Worm (Caenorhabditis elegans) whole organism, young adult: ENCODE data around the gene F44A2.5.

Experiments used
- B0035.1 ChIP-seq: sonication (generic microtip); optimal IDR thresholded peaks from 2 replicates; lab custom pipeline; 2016; ENCODE audit warnings: missing genetic modification characterization, mild to moderate bottlenecking, missing compliant biosample characterization, missing genotype, missing genetic modification reagents
- B0261.1 ChIP-seq: sonication (generic microtip); optimal IDR thresholded peaks from 2 replicates; lab custom pipeline; 2016; ENCODE audit warnings: mild to moderate bottlenecking, missing genetic modification characterization, moderate library complexity, missing compliant biosample characterization
- F22D6.2 ChIP-seq: sonication (generic microtip); optimal IDR thresholded peaks from 2 replicates; lab custom pipeline; 2016; ENCODE audit warnings: mild to moderate bottlenecking, missing genetic modification characterization, missing compliant biosample characterization
- F49E8.2 ChIP-seq: sonication (generic microtip); optimal IDR thresholded peaks from 3 replicates; lab custom pipeline; 2017; ENCODE audit warnings: missing genetic modification characterization, mild to moderate bottlenecking, missing compliant biosample characterization, antibody characterized with exemption, moderate library complexity; ENCODE audit not compliant: insufficient read depth
- F57A8.1 ChIP-seq: fragments of 200-800 bp; sonication (Bioruptor generic); optimal IDR thresholded peaks from 2 replicates; lab custom pipeline; 2018; ENCODE audit warnings: mild to moderate bottlenecking, missing genetic modification characterization, moderate library complexity, missing compliant biosample characterization
- K12H6.12 ChIP-seq: fragments of 200-800 bp; sonication (Bioruptor generic); optimal IDR thresholded peaks from 2 replicates; lab custom pipeline; 2018; ENCODE audit warnings: mild to moderate bottlenecking, missing genetic modification characterization, missing compliant biosample characterization
- T07F8.4 ChIP-seq: sonication (generic microtip); optimal IDR thresholded peaks from 2 replicates; lab custom pipeline; 2016; ENCODE audit warnings: mild to moderate bottlenecking, missing genetic modification characterization, moderate library complexity, missing compliant biosample characterization
- Y95B8A.8 ChIP-seq: fragments of 200-800 bp; sonication (Bioruptor generic); IDR thresholded peaks from 2 replicates; pipeline ENCODE4 v1.3.6; 2022; ENCODE audit warnings: missing genetic modification reagents, missing genetic modification characterization, missing compliant biosample characterization
- aptf-3 ChIP-seq: fragments of 200-800 bp; sonication (Bioruptor generic); IDR thresholded peaks from 2 replicates; pipeline ENCODE4 v1.3.6; 2022; ENCODE audit warnings: missing genetic modification characterization, missing compliant biosample characterization
- atf-7 ChIP-seq: sonication (generic microtip); optimal IDR thresholded peaks from 2 replicates; lab custom pipeline; 2017; ENCODE audit warnings: mild to moderate bottlenecking, missing genetic modification characterization, missing compliant biosample characterization
- attf-5 ChIP-seq: fragments of 200-800 bp; sonication (Bioruptor generic); optimal IDR thresholded peaks from 2 replicates; lab custom pipeline; 2018; ENCODE audit warnings: mild to moderate bottlenecking, missing genetic modification characterization, missing compliant biosample characterization
- attf-6 ChIP-seq: fragments of 200-800 bp; sonication (Bioruptor generic); IDR thresholded peaks from 2 replicates; pipeline ENCODE4 v1.3.6; 2022; ENCODE audit warnings: missing genetic modification reagents, missing genetic modification characterization, missing compliant biosample characterization
- bed-1 ChIP-seq: fragments of 200-800 bp; sonication (Bioruptor generic); IDR thresholded peaks from 2 replicates; pipeline ENCODE4 v1.3.6; 2022; ENCODE audit warnings: missing genetic modification reagents, missing genetic modification characterization, missing compliant biosample characterization
- cebp-1 ChIP-seq, 2 experiments: fragments of 200-800 bp in 1 of 2; sonication (Bioruptor generic) in 1 of 2; sonication (generic microtip) in 1 of 2; IDR thresholded peaks in 1 of 2; optimal IDR thresholded peaks in 1 of 2; 2 replicates each; pipeline versions ENCODE4 v1.3.6 to Lab custom; 2017 to 2022; ENCODE audit warnings: missing compliant biosample characterization in 2 of 2, missing genetic modification characterization in 2 of 2, mild to moderate bottlenecking in 1 of 2, missing genetic modification reagents in 1 of 2, moderate library complexity in 1 of 2
- cebp-2 ChIP-seq: fragments of 200-800 bp; sonication (Bioruptor generic); IDR thresholded peaks from 2 replicates; pipeline ENCODE4 v1.3.6; 2022; ENCODE audit warnings: missing genetic modification characterization, missing compliant biosample characterization
- ceh-58 ChIP-seq: fragments of 200-800 bp; sonication (Bioruptor generic); IDR thresholded peaks from 2 replicates; pipeline ENCODE4 v1.3.6; 2022; ENCODE audit warnings: missing genetic modification characterization, missing compliant biosample characterization
- die-1 ChIP-seq: sonication (generic microtip); optimal IDR thresholded peaks from 2 replicates; lab custom pipeline; 2016; ENCODE audit warnings: missing genotype, mild to moderate bottlenecking, missing genetic modification characterization, missing compliant biosample characterization
- dox-1 ChIP-seq: fragments of 200-800 bp; sonication (Bioruptor generic); IDR thresholded peaks from 2 replicates; pipeline ENCODE4 v1.3.6; 2022; ENCODE audit warnings: missing genetic modification reagents, missing genetic modification characterization, missing compliant biosample characterization
- dpff-1 ChIP-seq: sonication (generic microtip); optimal IDR thresholded peaks from 2 replicates; lab custom pipeline; 2017; ENCODE audit warnings: mild to moderate bottlenecking, missing genetic modification characterization, missing compliant biosample characterization
- egrh-3 ChIP-seq: fragments of 200-800 bp; sonication (Bioruptor generic); IDR thresholded peaks from 2 replicates; pipeline ENCODE4 v1.3.6; 2022; ENCODE audit warnings: missing genetic modification reagents, missing genetic modification characterization, missing compliant biosample characterization
- hlh-12 ChIP-seq: sonication (generic microtip); optimal IDR thresholded peaks from 2 replicates; lab custom pipeline; 2016; ENCODE audit warnings: missing genetic modification characterization, missing compliant biosample characterization
- hmg-20 ChIP-seq: fragments of 200-800 bp; sonication (Bioruptor generic); IDR thresholded peaks from 2 replicates; pipeline ENCODE4 v1.3.6; 2022; ENCODE audit warnings: missing genetic modification reagents, missing genetic modification characterization, missing compliant biosample characterization
- lin-35 ChIP-seq, 3 experiments: fragments of 150-350 bp in 2 of 3; sonication (generic microtip) in 1 of 3; optimal IDR thresholded peaks; 2 replicates each; lab custom pipeline; 2014 to 2018; ENCODE audit warnings: missing biosample characterization in 3 of 3, missing genetic modification characterization in 3 of 3, missing genetic modification reagents in 3 of 3
- lsy-27 ChIP-seq: sonication (generic microtip); optimal IDR thresholded peaks from 2 replicates; lab custom pipeline; 2017; ENCODE audit warnings: missing genetic modification characterization, mild to moderate bottlenecking, missing compliant biosample characterization, antibody characterized with exemption, missing genotype, borderline replicate concordance; ENCODE audit not compliant: insufficient read depth
- madf-3 ChIP-seq: fragments of 200-800 bp; sonication (Bioruptor generic); IDR thresholded peaks from 2 replicates; pipeline ENCODE4 v1.3.6; 2022; ENCODE audit warnings: missing genetic modification reagents, missing genetic modification characterization, missing compliant biosample characterization
- madf-8 ChIP-seq: fragments of 200-800 bp; sonication (Bioruptor generic); conservative IDR thresholded peaks from 2 replicates; pipeline ENCODE4 v1.3.6; 2022; ENCODE audit warnings: missing genetic modification reagents, missing genetic modification characterization, missing compliant biosample characterization
- mel-28 ChIP-seq: sonication (generic microtip); optimal IDR thresholded peaks from 2 replicates; lab custom pipeline; 2016; ENCODE audit warnings: borderline replicate concordance, mild to moderate bottlenecking, missing genetic modification characterization, missing compliant biosample characterization
- nfyb-1 ChIP-seq: fragments of 200-800 bp; sonication (Bioruptor generic); IDR thresholded peaks from 2 replicates; pipeline ENCODE4 v1.3.6; 2022; ENCODE audit warnings: missing genetic modification reagents, missing genetic modification characterization, missing compliant biosample characterization
- pbrm-1 ChIP-seq: fragments of 200-800 bp; sonication (Bioruptor generic); IDR thresholded peaks from 2 replicates; pipeline ENCODE4 v1.3.6; 2022; ENCODE audit warnings: missing genetic modification reagents, missing genetic modification characterization, missing compliant biosample characterization
- zfh-2 ChIP-seq: fragments of 200-800 bp; sonication (Bioruptor generic); conservative IDR thresholded peaks from 2 replicates; pipeline ENCODE4 v1.3.6; 2022; ENCODE audit warnings: missing genetic modification reagents, missing genetic modification characterization, missing compliant biosample characterization
- ztf-18 ChIP-seq: sonication (generic microtip); optimal IDR thresholded peaks from 2 replicates; lab custom pipeline; 2016; ENCODE audit warnings: missing genotype, mild to moderate bottlenecking, missing genetic modification characterization, missing compliant biosample characterization
- ztf-22 ChIP-seq: fragments of 200-800 bp; sonication (Bioruptor generic); optimal IDR thresholded peaks from 2 replicates; lab custom pipeline; 2018; ENCODE audit warnings: mild to moderate bottlenecking, missing genetic modification characterization, moderate library complexity, missing compliant biosample characterization
- ztf-26 ChIP-seq: sonication (generic microtip); optimal IDR thresholded peaks from 2 replicates; lab custom pipeline; 2017; ENCODE audit warnings: missing genetic modification characterization, missing compliant biosample characterization

F44A2.5 gene

DNA sequence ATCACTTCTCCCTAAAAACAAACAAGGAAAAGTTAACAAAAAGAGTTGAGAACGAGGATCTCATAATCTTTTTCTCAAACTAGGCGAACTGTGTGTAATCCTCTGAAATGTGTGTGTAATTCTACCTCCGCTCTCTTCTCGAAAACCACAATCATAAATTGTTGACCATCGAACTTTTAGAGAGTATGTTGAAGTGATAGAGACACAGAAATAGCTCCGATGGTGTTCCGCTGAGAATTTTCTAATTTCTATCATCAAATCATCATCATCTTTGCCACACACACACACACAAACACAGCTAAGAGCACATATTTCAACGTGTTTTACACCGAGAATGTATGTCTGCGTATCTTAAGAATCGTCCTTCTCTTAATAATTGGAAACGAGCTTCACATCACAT, 1.9 kb upstream of the F44A2.5 start:
- TF ChIP-seq dpff-1 (tag; lab: Kevin White, UChicago) (no peak), hlh-12 (tag; lab: Kevin White, UChicago) (no peak), aptf-3 (GFP tag; lab: Robert Waterston, UW) (no peak), cebp-2 (GFP tag; lab: Robert Waterston, UW) (no peak), cebp-1 (GFP tag; IDR thresholded peaks at IDR 0.05; lab: Robert Waterston, UW) (no peak), cebp-1 (tag; optimal IDR thresholded peaks at IDR 0.05; lab: Kevin White, UChicago) (no peak), K12H6.12 (no peak), F57A8.1 (GFP tag; lab: Kevin White, UChicago) (no peak), zfh-2 (GFP tag; lab: Robert Waterston, UW) (no peak), attf-5 (GFP tag; lab: Kevin White, UChicago) (no peak), lin-35 (GFP tag; optimal IDR thresholded peaks at IDR 0.05; lab: Kevin White, UChicago) (no peak), bed-1 (GFP tag; lab: Robert Waterston, UW) (no peak), B0261.1 (tag; lab: Kevin White, UChicago) (no peak), F49E8.2 (tag; lab: Kevin White, UChicago) (no peak), hmg-20 (GFP tag; lab: Robert Waterston, UW) (no peak), madf-8 (GFP tag; lab: Robert Waterston, UW) (no peak), dox-1 (GFP tag; lab: Robert Waterston, UW) (no peak)

DNA sequence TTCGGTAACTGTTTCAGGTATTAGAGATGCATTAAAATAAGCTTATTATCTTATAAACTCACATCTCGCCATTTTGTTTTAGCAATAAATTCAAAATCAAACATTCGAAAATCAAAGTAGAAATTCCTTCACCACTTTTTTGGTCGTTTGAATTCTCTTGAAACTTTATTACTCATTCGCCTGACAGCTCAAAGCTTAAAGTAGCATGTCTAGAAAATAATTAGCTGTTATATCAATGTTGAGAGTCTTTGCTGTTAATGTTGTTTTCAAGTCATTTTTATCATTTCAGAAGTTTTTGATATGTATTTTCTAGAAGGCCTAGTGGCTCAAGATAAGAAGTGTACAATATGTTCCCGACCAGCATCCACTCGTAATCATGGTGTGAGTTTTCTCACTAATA, 5.6 kb downstream of the F44A2.5 start, which contains the start of gene nhr-39:
nhr-39 (plus strand) TSS at position 301 of the 400 bp plus-strand sequence.
- TF ChIP-seq lin-35 (GFP tag; optimal IDR thresholded peaks at IDR 0.05; lab: Kevin White, UChicago) = no peak
- TF ChIP-seq ztf-26 = no peak
- no peak for TF ChIP-seq madf-8 (GFP tag; lab: Robert Waterston, UW)
- no peak for TF ChIP-seq F22D6.2 (tag; lab: Kevin White, UChicago)
- no peak for TF ChIP-seq B0261.1 (tag; lab: Kevin White, UChicago)
- TF ChIP-seq Y95B8A.8 (GFP tag; lab: Robert Waterston, UW) = no peak
- no peak for TF ChIP-seq attf-6
- TF ChIP-seq die-1 (tag; lab: Kevin White, UChicago) = no peak
- no peak for TF ChIP-seq lsy-27
- TF ChIP-seq cebp-1 (GFP tag; IDR thresholded peaks at IDR 0.05; lab: Robert Waterston, UW) = no peak
- TF ChIP-seq cebp-1 (tag; optimal IDR thresholded peaks at IDR 0.05; lab: Kevin White, UChicago) = no peak
- no peak for TF ChIP-seq atf-7 (tag; lab: Kevin White, UChicago)

- TF ChIP-seq ztf-18 (no peak), T07F8.4 (no peak), ceh-58 (no peak), pbrm-1 (no peak), ztf-22 (GFP tag; lab: Kevin White, UChicago) (no peak), egrh-3 (GFP tag; lab: Robert Waterston, UW) (no peak), mel-28 (tag; lab: Kevin White, UChicago) (no peak), B0261.1 (tag; lab: Kevin White, UChicago) (no peak), B0035.1 (tag; lab: Kevin White, UChicago) (no peak)
Observed at ce11 chrV:9305116-9305515, 7.7 kb downstream of the F44A2.5 start, which contains the start of gene F44A2.3. Gene F44A2.3 (plus strand): TSS chrV:9305416.

- no peak for TF ChIP-seq nfyb-1 (GFP tag; lab: Robert Waterston, UW)
- 0 out of 2 replicates have a peak, but pooled peaks have one; percentile 3 for TF ChIP-seq madf-3
- TF ChIP-seq, all 124 proteins: peak for 1
Observed at ce11 chrV:9312377-9312776, 14.9 kb downstream of the F44A2.5 start.
